Fruit fly (Drosophila melanogaster) whole organism, wandering third instar larva: ENCODE measurements around the gene caps.

Experiments used
- Abd-B ChIP-seq: fragments of >200 bp; optimal IDR thresholded peaks from 2 replicates; lab custom pipeline; 2017; ENCODE audit warnings: missing biosample characterization, missing genetic modification characterization
- CG32264 ChIP-seq: fragments of 200-800 bp; sonication (Bioruptor generic); optimal IDR thresholded peaks from 2 replicates; lab custom pipeline; 2016; ENCODE audit warnings: missing biosample characterization, missing genetic modification characterization
- CG9705 ChIP-seq: fragments of 200-800 bp; sonication (Bioruptor generic); optimal IDR thresholded peaks from 2 replicates; lab custom pipeline; 2018; ENCODE audit warnings: missing biosample characterization, mild to moderate bottlenecking, missing genetic modification characterization
- CrebA ChIP-seq: fragments of 200-800 bp; sonication (Bioruptor generic); optimal IDR thresholded peaks from 2 replicates; lab custom pipeline; 2016; ENCODE audit warnings: missing biosample characterization, mild to moderate bottlenecking, missing genetic modification characterization, borderline replicate concordance
- GATAd ChIP-seq: sonication (Bioruptor generic); optimal IDR thresholded peaks from 2 replicates; lab custom pipeline; 2016; ENCODE audit warnings: missing biosample characterization, missing genetic modification characterization
- HLH106 ChIP-seq: fragments of 200-800 bp; optimal IDR thresholded peaks from 3 replicates; lab custom pipeline; 2019; ENCODE audit warnings: missing biosample characterization, mild to moderate bottlenecking, missing genetic modification characterization, moderate library complexity
- Hnf4 ChIP-seq: fragments of 200-800 bp; sonication (Bioruptor generic); optimal IDR thresholded peaks from 2 replicates; lab custom pipeline; 2016; ENCODE audit warnings: missing biosample characterization, mild to moderate bottlenecking, missing genetic modification characterization
- Hr78 ChIP-seq: fragments of >200 bp; optimal IDR thresholded peaks from 2 replicates; lab custom pipeline; 2017; ENCODE audit warnings: missing biosample characterization, missing genetic modification characterization
- Jra ChIP-seq: sonication (Bioruptor generic); optimal IDR thresholded peaks from 2 replicates; lab custom pipeline; 2016; ENCODE audit warnings: missing biosample characterization, missing genetic modification characterization
- N ChIP-seq: fragments of >200 bp; optimal IDR thresholded peaks from 2 replicates; lab custom pipeline; 2018; ENCODE audit warnings: missing biosample characterization, missing external identifiers, missing genetic modification characterization
- Rel ChIP-seq, 2 experiments: fragments of 200-800 bp; sonication (Bioruptor generic) in 1 of 2; optimal IDR thresholded peaks; 2 replicates in 1 of 2; 3 replicates in 1 of 2; lab custom pipeline; 2016 to 2019; ENCODE audit warnings: mild to moderate bottlenecking in 2 of 2, missing biosample characterization in 2 of 2, missing genetic modification characterization in 2 of 2, moderate library complexity in 1 of 2
- Sp1 ChIP-seq: fragments of 200-800 bp; sonication (Bioruptor generic); optimal IDR thresholded peaks from 3 replicates; lab custom pipeline; 2019; ENCODE audit warnings: missing biosample characterization, mild to moderate bottlenecking, missing genetic modification characterization, moderate library complexity
- br ChIP-seq: fragments of 200-800 bp; sonication (Bioruptor generic); optimal IDR thresholded peaks from 2 replicates; lab custom pipeline; 2016; ENCODE audit warnings: missing biosample characterization, missing genetic modification characterization
- dmrt93B ChIP-seq: fragments of 200-800 bp; sonication (Bioruptor generic); optimal IDR thresholded peaks from 2 replicates; lab custom pipeline; 2018; ENCODE audit warnings: missing biosample characterization, mild to moderate bottlenecking, missing genetic modification characterization
- dsf ChIP-seq: sonication (Bioruptor generic); optimal IDR thresholded peaks from 2 replicates; lab custom pipeline; 2016; ENCODE audit warnings: missing biosample characterization, missing genetic modification characterization, borderline replicate concordance
- ey ChIP-seq: fragments of 200-800 bp; sonication (Bioruptor generic); optimal IDR thresholded peaks from 2 replicates; lab custom pipeline; 2016; ENCODE audit warnings: missing biosample characterization, missing genetic modification characterization
- h ChIP-seq: fragments of 200-800 bp; sonication (Bioruptor generic); optimal IDR thresholded peaks from 3 replicates; lab custom pipeline; 2016; ENCODE audit warnings: missing biosample characterization, mild to moderate bottlenecking, missing genetic modification characterization
- jim ChIP-seq: fragments of 175-275, 200-325 bp; sonication (Bioruptor generic); optimal IDR thresholded peaks from 2 replicates; lab custom pipeline; 2016; ENCODE audit warnings: missing biosample characterization, mild to moderate bottlenecking, missing genetic modification characterization
- rgr ChIP-seq: fragments of 200-800 bp; sonication (Bioruptor generic); optimal IDR thresholded peaks from 3 replicates; lab custom pipeline; 2016; ENCODE audit warnings: missing biosample characterization, mild to moderate bottlenecking, missing genetic modification characterization
- sage ChIP-seq: fragments of 200-800 bp; sonication (Bioruptor generic); optimal IDR thresholded peaks from 2 replicates; lab custom pipeline; 2016; ENCODE audit warnings: missing biosample characterization, mild to moderate bottlenecking, missing genetic modification characterization
- sv ChIP-seq: fragments of 200-800 bp; sonication (Bioruptor generic); optimal IDR thresholded peaks from 3 replicates; lab custom pipeline; 2016; ENCODE audit warnings: missing biosample characterization, missing genetic modification characterization
- usp ChIP-seq: fragments of >200 bp; optimal IDR thresholded peaks from 2 replicates; lab custom pipeline; 2017; ENCODE audit warnings: missing biosample characterization, missing genetic modification characterization
- woc ChIP-seq: sonication (Bioruptor generic); optimal IDR thresholded peaks from 2 replicates; lab custom pipeline; 2016; ENCODE audit warnings: missing biosample characterization, mild to moderate bottlenecking, missing genetic modification characterization

The caps gene

dm6 chr3L:13312250-13312649 is 83.8 kb downstream of the caps start:
- TF ChIP-seq Sp1 (GFP tag; lab: Kevin White, UChicago) (no peak), jim (GFP tag; lab: Kevin White, UChicago) (no peak), br (GFP tag; lab: Kevin White, UChicago) (no peak), dmrt93B (GFP tag; lab: Kevin White, UChicago) (no peak), Abd-B (GFP tag; lab: Kevin White, UChicago) (no peak), GATAd (GFP tag; lab: Kevin White, UChicago) (no peak), Rel (GFP tag; optimal IDR thresholded peaks at IDR 0.05; lab: Kevin White, UChicago) (no peak), Rel (tag; optimal IDR thresholded peaks at IDR 0.05; lab: Kevin White, UChicago) (no peak), sv (GFP tag; lab: Kevin White, UChicago) (no peak), Hr78 (no peak), h (GFP tag; lab: Kevin White, UChicago) (no peak)

- no peak for TF ChIP-seq woc (GFP tag; lab: Kevin White, UChicago)
- TF ChIP-seq Jra (GFP tag; lab: Kevin White, UChicago), result no peak
- no peak for TF ChIP-seq sage (GFP tag; lab: Kevin White, UChicago)
- TF ChIP-seq HLH106 (tag; lab: Kevin White, UChicago), result no peak
- no peak for TF ChIP-seq GATAd (GFP tag; lab: Kevin White, UChicago)
- no peak for TF ChIP-seq Rel (GFP tag; optimal IDR thresholded peaks at IDR 0.05; lab: Kevin White, UChicago)
- no peak for TF ChIP-seq Rel (tag; optimal IDR thresholded peaks at IDR 0.05; lab: Kevin White, UChicago)
- no peak for TF ChIP-seq usp
- no peak for TF ChIP-seq sv (GFP tag; lab: Kevin White, UChicago)
- TF ChIP-seq CrebA, result no peak
- TF ChIP-seq rgr, result no peak
- TF ChIP-seq dsf (GFP tag; lab: Kevin White, UChicago), result no peak
- TF ChIP-seq ey (GFP tag; lab: Kevin White, UChicago), result no peak
- TF ChIP-seq dmrt93B (GFP tag; lab: Kevin White, UChicago), result no peak
- TF ChIP-seq N (GFP tag; lab: Kevin White, UChicago), result no peak
- no peak for TF ChIP-seq CG9705 (GFP tag; lab: Kevin White, UChicago)
- no peak for TF ChIP-seq CG32264 (GFP tag; lab: Kevin White, UChicago)
- TF ChIP-seq Hnf4 (GFP tag; lab: Kevin White, UChicago), result no peak
Observed at dm6 chr3L:13328835-13329234, 100.3 kb downstream of the caps start, which contains the start of gene CG14113. Gene CG14113 (plus strand): TSS chr3L:13329135.
